Fruit fly (Drosophila melanogaster) whole organism, embryonic: Measurements from ENCODE around the gene Cyp1.

ENCODE experiments used
- Asciz ChIP-seq: fragments of 200-800 bp; sonication (Bioruptor generic); optimal IDR thresholded peaks from 2 replicates; lab custom pipeline; 2017; ENCODE audit warnings: missing biosample characterization, mild to moderate bottlenecking, missing genetic modification characterization, missing genetic modification reagents
- CG1024 ChIP-seq: fragments of 200-800 bp; sonication (Bioruptor generic); IDR thresholded peaks from 2 replicates; pipeline ENCODE4 v1.3.6; 2022; ENCODE audit warnings: missing biosample characterization, missing genetic modification characterization
- CG10274 ChIP-seq: fragments of 200-800 bp; sonication (Bioruptor generic); optimal IDR thresholded peaks from 3 replicates; lab custom pipeline; 2017; ENCODE audit warnings: missing biosample characterization, mild to moderate bottlenecking, missing genetic modification characterization
- CG12236 ChIP-seq: fragments of 200-800 bp; sonication (Bioruptor generic); optimal IDR thresholded peaks from 2 replicates; lab custom pipeline; 2016; ENCODE audit warnings: missing biosample characterization, missing genetic modification characterization
- CG12659 ChIP-seq: fragments of 200-800 bp; sonication (Bioruptor generic); optimal IDR thresholded peaks from 3 replicates; lab custom pipeline; 2017; ENCODE audit warnings: mild to moderate bottlenecking, missing biosample characterization, missing genetic modification reagents, missing genetic modification characterization
- CG14014 ChIP-seq: fragments of 200-800 bp; sonication (Bioruptor generic); IDR thresholded peaks from 2 replicates; pipeline ENCODE4 v1.3.6; 2022; ENCODE audit warnings: missing biosample characterization, missing genetic modification characterization
- CG14441 ChIP-seq: fragments of 200-800 bp; sonication (Bioruptor generic); IDR thresholded peaks from 2 replicates; pipeline ENCODE4 v1.3.6; 2022; ENCODE audit warnings: missing biosample characterization, missing genetic modification characterization
- CG15479 ChIP-seq: fragments of 200-800 bp; sonication (Bioruptor generic); optimal IDR thresholded peaks from 3 replicates; lab custom pipeline; 2019; ENCODE audit warnings: missing biosample characterization, mild to moderate bottlenecking, missing genetic modification characterization, moderate library complexity
- CG17912 ChIP-seq: fragments of 200-800 bp; sonication (Bioruptor generic); optimal IDR thresholded peaks from 2 replicates; lab custom pipeline; 2018; ENCODE audit warnings: missing biosample characterization, mild to moderate bottlenecking, missing genetic modification characterization
- CG1832 ChIP-seq: fragments of 200-800 bp; sonication (Bioruptor generic); optimal IDR thresholded peaks from 2 replicates; lab custom pipeline; 2017; ENCODE audit warnings: missing biosample characterization, mild to moderate bottlenecking, missing genetic modification characterization, inconsistent platforms
- CG18619 ChIP-seq: fragments of 200-800 bp; sonication (Bioruptor generic); optimal IDR thresholded peaks from 3 replicates; lab custom pipeline; 2017; ENCODE audit warnings: missing biosample characterization, mild to moderate bottlenecking, missing genetic modification characterization
- CG32767 ChIP-seq: fragments of 200-800 bp; sonication (Bioruptor generic); IDR thresholded peaks from 2 replicates; pipeline ENCODE4 v1.3.6; 2022; ENCODE audit warnings: missing biosample characterization, missing genetic modification characterization
- CG4707 ChIP-seq: fragments of 200-800 bp; sonication (Bioruptor generic); optimal IDR thresholded peaks from 2 replicates; lab custom pipeline; 2018; ENCODE audit warnings: missing biosample characterization, mild to moderate bottlenecking, missing genetic modification characterization, moderate library complexity
- CG5180 ChIP-seq: fragments of 200-800 bp; sonication (Bioruptor generic); optimal IDR thresholded peaks from 3 replicates; lab custom pipeline; 2017; ENCODE audit warnings: missing biosample characterization, missing genetic modification characterization, mild to moderate bottlenecking, moderate library complexity, missing genetic modification reagents
- CG7786 ChIP-seq: fragments of 200-800 bp; sonication (Bioruptor generic); optimal IDR thresholded peaks from 2 replicates; lab custom pipeline; 2016; ENCODE audit warnings: missing biosample characterization, missing genetic modification characterization
- CG8290 ChIP-seq, 3 experiments: fragments of 200-800 bp; sonication (Bioruptor generic); optimal IDR thresholded peaks; 2 replicates each; lab custom pipeline; 2016 to 2019; ENCODE audit warnings: missing biosample characterization in 3 of 3, missing genetic modification characterization in 3 of 3, mild to moderate bottlenecking in 2 of 3, moderate library complexity in 1 of 3
- CG8924 ChIP-seq: fragments of 200-800 bp; optimal IDR thresholded peaks from 3 replicates; lab custom pipeline; 2019; ENCODE audit warnings: missing biosample characterization, mild to moderate bottlenecking, missing genetic modification characterization, moderate library complexity
- CG9437 ChIP-seq: fragments of 200-800 bp; sonication (Bioruptor generic); optimal IDR thresholded peaks from 2 replicates; lab custom pipeline; 2018; ENCODE audit warnings: missing biosample characterization, mild to moderate bottlenecking, missing genetic modification characterization
- Camta ChIP-seq: fragments of 200-800 bp; sonication (Bioruptor generic); optimal IDR thresholded peaks from 2 replicates; lab custom pipeline; 2016; ENCODE audit warnings: missing biosample characterization, missing genetic modification characterization
- Dad ChIP-seq: fragments of 200-800 bp; sonication (Bioruptor generic); optimal IDR thresholded peaks from 3 replicates; lab custom pipeline; 2016; ENCODE audit warnings: missing biosample characterization, missing genetic modification characterization
- Dref ChIP-seq: fragments of 200-800 bp; sonication (Bioruptor generic); IDR thresholded peaks from 2 replicates; pipeline ENCODE4 v1.3.6; 2022; ENCODE audit warnings: missing biosample characterization, missing genetic modification characterization
- ERR ChIP-seq: fragments of 200-800 bp; sonication (Bioruptor generic); optimal IDR thresholded peaks from 2 replicates; lab custom pipeline; 2016; ENCODE audit warnings: missing biosample characterization, missing genetic modification characterization
- Jarid2 ChIP-seq: fragments of 200-800 bp; sonication (Bioruptor generic); optimal IDR thresholded peaks from 3 replicates; lab custom pipeline; 2017; ENCODE audit warnings: mild to moderate bottlenecking, missing biosample characterization, missing genetic modification reagents, missing genetic modification characterization
- Lhr ChIP-seq: fragments of 200-800 bp; sonication (Bioruptor generic); optimal IDR thresholded peaks from 3 replicates; lab custom pipeline; 2017; ENCODE audit warnings: mild to moderate bottlenecking, missing biosample characterization, missing genetic modification reagents, missing genetic modification characterization
- Lpt ChIP-seq: fragments of >200 bp; optimal IDR thresholded peaks from 2 replicates; lab custom pipeline; 2018; ENCODE audit warnings: missing biosample characterization, missing genetic modification characterization
- Meics ChIP-seq: fragments of 200-800 bp; sonication (Bioruptor generic); optimal IDR thresholded peaks from 2 replicates; lab custom pipeline; 2017; ENCODE audit warnings: missing biosample characterization, mild to moderate bottlenecking, missing genetic modification characterization
- NfI ChIP-seq: fragments of 200-800 bp; sonication (Bioruptor generic); optimal IDR thresholded peaks from 3 replicates; lab custom pipeline; 2018; ENCODE audit warnings: missing biosample characterization, mild to moderate bottlenecking, missing genetic modification characterization, moderate library complexity
- Oaz ChIP-seq: fragments of 200-800 bp; sonication (Bioruptor generic); IDR thresholded peaks from 2 replicates; pipeline ENCODE4 v1.3.6; 2022; ENCODE audit warnings: missing biosample characterization, missing genetic modification characterization
- Ravus ChIP-seq: fragments of 200-800 bp; sonication (Bioruptor generic); IDR thresholded peaks from 2 replicates; pipeline ENCODE4 v1.3.6; 2022; ENCODE audit warnings: missing biosample characterization, missing genetic modification characterization
- Six4 ChIP-seq: fragments of 200-800 bp; sonication (Bioruptor generic); optimal IDR thresholded peaks from 2 replicates; lab custom pipeline; 2016; ENCODE audit warnings: missing biosample characterization, missing genetic modification characterization
- Sox102F ChIP-seq: fragments of 200-800 bp; sonication (Bioruptor generic); optimal IDR thresholded peaks from 2 replicates; lab custom pipeline; 2018; ENCODE audit warnings: missing biosample characterization, mild to moderate bottlenecking, missing genetic modification characterization, moderate library complexity
- Usf ChIP-seq: fragments of 200-800 bp; sonication (Bioruptor generic); optimal IDR thresholded peaks from 2 replicates; lab custom pipeline; 2017; ENCODE audit warnings: missing genotype, missing biosample characterization, missing genetic modification characterization
- amos ChIP-seq: fragments of 200-800 bp; sonication (Bioruptor generic); IDR thresholded peaks from 2 replicates; pipeline ENCODE4 v1.3.6; 2022; ENCODE audit warnings: missing biosample characterization, missing genetic modification characterization; ENCODE audit not compliant: partially characterized antibody
- ara ChIP-seq: fragments of 200-800 bp; sonication (Bioruptor generic); IDR thresholded peaks from 2 replicates; pipeline ENCODE4 v1.3.6; 2022; ENCODE audit warnings: missing biosample characterization, missing genetic modification characterization
- ash1 ChIP-seq: fragments of 200-800 bp; sonication (Bioruptor generic); optimal IDR thresholded peaks from 2 replicates; lab custom pipeline; 2018; ENCODE audit warnings: missing biosample characterization, mild to moderate bottlenecking, missing genetic modification characterization
- cas ChIP-seq: fragments of 200-800 bp; sonication (Bioruptor generic); IDR thresholded peaks from 2 replicates; pipeline ENCODE4 v1.3.6; 2022; ENCODE audit warnings: missing biosample characterization, missing genetic modification characterization
- caup ChIP-seq: fragments of 200-800 bp; sonication (Bioruptor generic); optimal IDR thresholded peaks from 3 replicates; lab custom pipeline; 2017; ENCODE audit warnings: missing biosample characterization, mild to moderate bottlenecking, missing genetic modification characterization, moderate library complexity; ENCODE audit not compliant: severe bottlenecking
- chinmo ChIP-seq: fragments of 200-800 bp; sonication (Bioruptor generic); IDR thresholded peaks from 4 replicates; pipeline ENCODE4 v1.3.6; 2022; ENCODE audit warnings: missing biosample characterization, missing genetic modification characterization; ENCODE audit not compliant: partially characterized antibody
- ci ChIP-seq: fragments of 200-800 bp; sonication (Bioruptor generic); IDR thresholded peaks from 3 replicates; pipeline ENCODE4 v1.3.6; 2022; ENCODE audit warnings: missing biosample characterization, missing genetic modification characterization
- disco-r ChIP-seq: fragments of 200-800 bp; sonication (Bioruptor generic); optimal IDR thresholded peaks from 2 replicates; lab custom pipeline; 2016; ENCODE audit warnings: missing biosample characterization, missing genetic modification characterization
- gfzf ChIP-seq: fragments of 200-800 bp; sonication (Bioruptor generic); optimal IDR thresholded peaks from 2 replicates; lab custom pipeline; 2016; ENCODE audit warnings: missing biosample characterization, mild to moderate bottlenecking, missing genetic modification characterization, moderate library complexity
- ro ChIP-seq: fragments of 200-800 bp; sonication (Bioruptor generic); IDR thresholded peaks from 2 replicates; pipeline ENCODE4 v1.3.6; 2022; ENCODE audit warnings: missing biosample characterization, missing genetic modification characterization
- slbo ChIP-seq: fragments of 200-800 bp; sonication (Bioruptor generic); IDR thresholded peaks from 2 replicates; pipeline ENCODE4 v1.3.6; 2022; ENCODE audit warnings: missing biosample characterization, missing genetic modification characterization
- sob ChIP-seq: fragments of 200-800 bp; sonication (Bioruptor generic); IDR thresholded peaks from 2 replicates; pipeline ENCODE4 v1.3.6; 2022; ENCODE audit warnings: missing biosample characterization, missing genetic modification characterization
- sqz ChIP-seq: fragments of 200-800 bp; sonication (Bioruptor generic); optimal IDR thresholded peaks from 3 replicates; lab custom pipeline; 2018; ENCODE audit warnings: missing biosample characterization, mild to moderate bottlenecking, missing genetic modification characterization
- stc ChIP-seq: fragments of 200-800 bp; sonication (Bioruptor generic); IDR thresholded peaks from 2 replicates; pipeline ENCODE4 v1.3.6; 2022; ENCODE audit warnings: missing biosample characterization, missing genetic modification characterization
- tin ChIP-seq: fragments of 200-800 bp; sonication (Bioruptor generic); optimal IDR thresholded peaks from 3 replicates; lab custom pipeline; 2016; ENCODE audit warnings: missing biosample characterization, missing genetic modification characterization
- wek ChIP-seq: fragments of 200-800 bp; sonication (Bioruptor generic); optimal IDR thresholded peaks from 3 replicates; lab custom pipeline; 2018; ENCODE audit warnings: missing biosample characterization, mild to moderate bottlenecking, missing genetic modification characterization, moderate library complexity
- zfh2 ChIP-seq: fragments of 200-800 bp; sonication (Bioruptor generic); optimal IDR thresholded peaks from 2 replicates; lab custom pipeline; 2016; ENCODE audit warnings: missing biosample characterization, missing genetic modification characterization

The Cyp1 gene

dm6 chrX:16335107-16335642, 15.0 kb upstream of the Cyp1 start (continued):
- no peak for TF ChIP-seq CG15479 (GFP tag; lab: Kevin White, UChicago)
- TF ChIP-seq CG9437 (GFP tag; lab: Kevin White, UChicago), result peak; percentile 63
- TF ChIP-seq amos (GFP tag; lab: Robert Waterston, UW), result peak; percentile 43; the same call in 1 of the 2 replicates
- peak; percentile 48 for TF ChIP-seq CG5180 (GFP tag; lab: Kevin White, UChicago)
- TF ChIP-seq Jarid2 (GFP tag; lab: Kevin White, UChicago), result no peak
- peak; percentile 33 for TF ChIP-seq disco-r
- peak; percentile 83 for TF ChIP-seq stc (GFP tag; lab: Robert Waterston, UW)
- TF ChIP-seq ro, result 0 out of 2 replicates have a peak, but pooled peaks have one; percentile 8
- TF ChIP-seq chinmo (GFP tag; lab: Robert Waterston, UW), result 0 out of 4 replicates have a peak, but pooled peaks have one; percentile 40
- TF ChIP-seq Oaz (GFP tag; lab: Robert Waterston, UW), result no peak; the same call in 1 of the 2 replicates
- TF ChIP-seq CG17912 (GFP tag; lab: Kevin White, UChicago), result no peak
- peak; percentile 14 for TF ChIP-seq CG4707 (GFP tag; lab: Kevin White, UChicago)
- TF ChIP-seq Camta (GFP tag; lab: Kevin White, UChicago), result peak; percentile 53
- peak; percentile 75 for TF ChIP-seq Dad (GFP tag; lab: Kevin White, UChicago)
- TF ChIP-seq ERR (GFP tag; lab: Kevin White, UChicago), result peak; percentile 58
- TF ChIP-seq CG1832, result no peak
- peak; percentile 73; the same call in 1 of the 2 replicates for TF ChIP-seq CG14014
- peak; percentile 78 for TF ChIP-seq NfI (GFP tag; lab: Kevin White, UChicago)
- peak; percentile 49; the same call in 1 of the 2 replicates for TF ChIP-seq Ravus (GFP tag; lab: Robert Waterston, UW)
- TF ChIP-seq ara, result peak; percentile 71
- peak; percentile 40 for TF ChIP-seq wek (GFP tag; lab: Kevin White, UChicago)
- peak; percentile 77 for TF ChIP-seq zfh2 (GFP tag; lab: Kevin White, UChicago)
- TF ChIP-seq Sox102F (GFP tag; lab: Kevin White, UChicago), result peak; percentile 77
- peak; percentile 51; the same call in 1 of the 2 replicates for TF ChIP-seq CG1024 (GFP tag; lab: Robert Waterston, UW)
- peak; percentile 90 for TF ChIP-seq ci (GFP tag; lab: Robert Waterston, UW)
- peak; percentile 37 for TF ChIP-seq Dref (GFP tag; lab: Robert Waterston, UW)
- peak; percentile 57 for TF ChIP-seq CG32767 (GFP tag; lab: Robert Waterston, UW)
- TF ChIP-seq Six4, result peak; percentile 46
- TF ChIP-seq CG8290 (GFP tag; optimal IDR thresholded peaks at IDR 0.05; lab: Kevin White, UChicago), result peak; percentile 5
- peak in 1 of 2 experiments; percentile 79 for TF ChIP-seq CG8290 (tag; optimal IDR thresholded peaks at IDR 0.05; lab: Kevin White, UChicago)
- peak; percentile 74 for TF ChIP-seq sob
- TF ChIP-seq CG14441 (GFP tag; lab: Robert Waterston, UW), result peak; percentile 82
- peak; percentile 78 for TF ChIP-seq CG12659 (GFP tag; lab: Kevin White, UChicago)
- TF ChIP-seq CG12236, result peak; percentile 42
- TF ChIP-seq Usf (GFP tag; lab: Kevin White, UChicago), result peak; percentile 17
- TF ChIP-seq CG7786 (GFP tag; lab: Kevin White, UChicago), result peak; percentile 66
- peak; percentile 77 for TF ChIP-seq tin
- peak; percentile 78 for TF ChIP-seq Meics (GFP tag; lab: Kevin White, UChicago)
- no peak for TF ChIP-seq Lpt (GFP tag; lab: Kevin White, UChicago)
- peak; percentile 86 for TF ChIP-seq slbo (GFP tag; lab: Robert Waterston, UW)
- TF ChIP-seq cas (GFP tag; lab: Robert Waterston, UW), result peak; percentile 69
- peak; percentile 8 for TF ChIP-seq CG8924
- TF ChIP-seq ash1 (GFP tag; lab: Kevin White, UChicago), result no peak
- TF ChIP-seq caup, result peak; percentile 72
- no peak for TF ChIP-seq Lhr (GFP tag; lab: Kevin White, UChicago)
- peak; percentile 25 for TF ChIP-seq sqz (GFP tag; lab: Kevin White, UChicago)
- no peak for TF ChIP-seq gfzf (GFP tag; lab: Kevin White, UChicago)
- peak; percentile 32 for TF ChIP-seq Asciz
- TF ChIP-seq CG10274 (GFP tag; lab: Kevin White, UChicago), result peak; percentile 43
- TF ChIP-seq CG18619 (GFP tag; lab: Kevin White, UChicago), result peak; percentile 29
